Worm (Caenorhabditis elegans) whole organism, young adult: ENCODE results near the gene sre-27.

Source experiments
- B0035.1 ChIP-seq: sonication (generic microtip); optimal IDR thresholded peaks from 2 replicates; lab custom pipeline; 2016; ENCODE audit warnings: missing genetic modification characterization, mild to moderate bottlenecking, missing compliant biosample characterization, missing genotype, missing genetic modification reagents
- B0261.1 ChIP-seq: sonication (generic microtip); optimal IDR thresholded peaks from 2 replicates; lab custom pipeline; 2016; ENCODE audit warnings: mild to moderate bottlenecking, missing genetic modification characterization, moderate library complexity, missing compliant biosample characterization
- B0336.3 ChIP-seq: fragments of 200-800 bp; sonication (Bioruptor generic); IDR thresholded peaks from 2 replicates; pipeline ENCODE4 v1.3.6; 2022; ENCODE audit warnings: missing genetic modification characterization, missing compliant biosample characterization
- F33H1.4 ChIP-seq: fragments of 200-800 bp; sonication (Bioruptor generic); IDR thresholded peaks from 2 replicates; pipeline ENCODE4 v1.3.6; 2022; ENCODE audit warnings: missing genetic modification reagents, missing genetic modification characterization, missing compliant biosample characterization
- F39B2.1 ChIP-seq: fragments of 200-800 bp; sonication (Bioruptor generic); IDR thresholded peaks from 2 replicates; pipeline ENCODE4 v1.3.6; 2022; ENCODE audit warnings: missing genetic modification reagents, missing genetic modification characterization, missing compliant biosample characterization
- F49E8.2 ChIP-seq: sonication (generic microtip); optimal IDR thresholded peaks from 3 replicates; lab custom pipeline; 2017; ENCODE audit warnings: missing genetic modification characterization, mild to moderate bottlenecking, missing compliant biosample characterization, antibody characterized with exemption, moderate library complexity; ENCODE audit not compliant: insufficient read depth
- F57A8.1 ChIP-seq: fragments of 200-800 bp; sonication (Bioruptor generic); optimal IDR thresholded peaks from 2 replicates; lab custom pipeline; 2018; ENCODE audit warnings: mild to moderate bottlenecking, missing genetic modification characterization, moderate library complexity, missing compliant biosample characterization
- F57C9.4 ChIP-seq: sonication (generic microtip); optimal IDR thresholded peaks from 2 replicates; lab custom pipeline; 2017; ENCODE audit warnings: mild to moderate bottlenecking, missing genetic modification characterization, missing compliant biosample characterization
- Y79H2A.3 ChIP-seq: fragments of 200-800 bp; sonication (Bioruptor generic); conservative IDR thresholded peaks from 2 replicates; pipeline ENCODE4 v1.3.6; 2022; ENCODE audit warnings: missing genetic modification reagents, missing genetic modification characterization, missing compliant biosample characterization
- Y95B8A.8 ChIP-seq: fragments of 200-800 bp; sonication (Bioruptor generic); IDR thresholded peaks from 2 replicates; pipeline ENCODE4 v1.3.6; 2022; ENCODE audit warnings: missing genetic modification reagents, missing genetic modification characterization, missing compliant biosample characterization
- akir-1 ChIP-seq: fragments of 200-800 bp; sonication (Bioruptor generic); optimal IDR thresholded peaks from 2 replicates; lab custom pipeline; 2018; ENCODE audit warnings: mild to moderate bottlenecking, missing genetic modification characterization, moderate library complexity, missing compliant biosample characterization
- ama-1 ChIP-seq, 3 experiments: fragments of 150-350 bp in 1 of 3; sonication (generic microtip) in 2 of 3; optimal IDR thresholded peaks; 2 replicates each; lab custom pipeline; 2014 to 2018; ENCODE audit warnings: missing biosample characterization in 2 of 3, missing genetic modification characterization in 2 of 3, missing genetic modification reagents in 2 of 3
- athp-1 ChIP-seq: sonication (generic microtip); optimal IDR thresholded peaks from 2 replicates; lab custom pipeline; 2017; ENCODE audit warnings: mild to moderate bottlenecking, missing genetic modification characterization, missing compliant biosample characterization
- attf-3 ChIP-seq: fragments of 200-800 bp; sonication (Bioruptor generic); conservative IDR thresholded peaks from 2 replicates; pipeline ENCODE4 v1.3.6; 2022; ENCODE audit warnings: missing genetic modification reagents, missing genetic modification characterization, missing compliant biosample characterization
- bed-2 ChIP-seq: fragments of 200-800 bp; sonication (Bioruptor generic); IDR thresholded peaks from 2 replicates; pipeline ENCODE4 v1.3.6; 2022; ENCODE audit warnings: missing genetic modification reagents, missing genetic modification characterization, missing compliant biosample characterization
- ceh-100 ChIP-seq: fragments of 200-800 bp; sonication (Bioruptor generic); IDR thresholded peaks from 2 replicates; pipeline ENCODE4 v1.3.6; 2022; ENCODE audit warnings: missing genetic modification reagents, missing genetic modification characterization, missing compliant biosample characterization
- ceh-27 ChIP-seq: fragments of 200-800 bp; sonication (Bioruptor generic); optimal IDR thresholded peaks from 2 replicates; lab custom pipeline; 2018; ENCODE audit warnings: mild to moderate bottlenecking, missing genetic modification characterization, moderate library complexity, missing compliant biosample characterization
- hmg-20 ChIP-seq: fragments of 200-800 bp; sonication (Bioruptor generic); IDR thresholded peaks from 2 replicates; pipeline ENCODE4 v1.3.6; 2022; ENCODE audit warnings: missing genetic modification reagents, missing genetic modification characterization, missing compliant biosample characterization
- hsf-1 ChIP-seq: fragments of 200-800 bp; sonication (Bioruptor generic); IDR thresholded peaks from 2 replicates; pipeline ENCODE4 v1.3.6; 2022; ENCODE audit warnings: missing genetic modification reagents, missing genetic modification characterization, missing compliant biosample characterization
- let-526 ChIP-seq: fragments of 200-800 bp; sonication (Bioruptor generic); IDR thresholded peaks from 2 replicates; pipeline ENCODE4 v1.3.6; 2022; ENCODE audit warnings: missing genetic modification reagents, missing genetic modification characterization, missing compliant biosample characterization
- lin-35 ChIP-seq, 3 experiments: fragments of 150-350 bp in 2 of 3; sonication (generic microtip) in 1 of 3; optimal IDR thresholded peaks; 2 replicates each; lab custom pipeline; 2014 to 2018; ENCODE audit warnings: missing biosample characterization in 3 of 3, missing genetic modification characterization in 3 of 3, missing genetic modification reagents in 3 of 3
- lsl-1 ChIP-seq: fragments of 200-800 bp; sonication (Bioruptor generic); optimal IDR thresholded peaks from 2 replicates; lab custom pipeline; 2018; ENCODE audit warnings: mild to moderate bottlenecking, missing genetic modification characterization, moderate library complexity, missing compliant biosample characterization
- madf-8 ChIP-seq: fragments of 200-800 bp; sonication (Bioruptor generic); conservative IDR thresholded peaks from 2 replicates; pipeline ENCODE4 v1.3.6; 2022; ENCODE audit warnings: missing genetic modification reagents, missing genetic modification characterization, missing compliant biosample characterization
- mes-4 ChIP-seq: sonication (generic microtip); optimal IDR thresholded peaks from 2 replicates; lab custom pipeline; 2016; ENCODE audit warnings: missing genotype, missing genetic modification characterization, missing compliant biosample characterization
- mxl-1 ChIP-seq: sonication (generic microtip); optimal IDR thresholded peaks from 2 replicates; lab custom pipeline; 2016; ENCODE audit warnings: missing genetic modification characterization, missing compliant biosample characterization
- nhr-80 ChIP-seq: sonication (generic microtip); optimal IDR thresholded peaks from 2 replicates; lab custom pipeline; 2016; ENCODE audit warnings: missing genetic modification characterization, missing compliant biosample characterization
- nhr-90 ChIP-seq: sonication (generic microtip); optimal IDR thresholded peaks from 2 replicates; lab custom pipeline; 2016; ENCODE audit warnings: missing genotype, mild to moderate bottlenecking, missing genetic modification characterization, missing compliant biosample characterization
- repo-1 ChIP-seq: sonication (generic microtip); optimal IDR thresholded peaks from 2 replicates; lab custom pipeline; 2017; ENCODE audit warnings: mild to moderate bottlenecking, missing genetic modification characterization, missing compliant biosample characterization
- rpc-1 ChIP-seq, 2 experiments: fragments of 150-350 bp in 1 of 2; sonication (generic microtip) in 1 of 2; optimal IDR thresholded peaks; 2 replicates each; lab custom pipeline; 2014 to 2018; ENCODE audit warnings: missing biosample characterization in 1 of 2, missing genetic modification characterization in 1 of 2, missing genetic modification reagents in 1 of 2, missing genotype in 1 of 2
- snpc-1.1 ChIP-seq: sonication (generic microtip); optimal IDR thresholded peaks from 2 replicates; lab custom pipeline; 2017; ENCODE audit warnings: missing genetic modification characterization, mild to moderate bottlenecking, missing compliant biosample characterization, antibody characterized with exemption, moderate library complexity, missing genotype, missing genetic modification reagents; ENCODE audit not compliant: insufficient read depth
- snpc-1.3 ChIP-seq: sonication (generic microtip); optimal IDR thresholded peaks from 2 replicates; lab custom pipeline; 2017; ENCODE audit warnings: missing genetic modification characterization, mild to moderate bottlenecking, missing compliant biosample characterization, antibody characterized with exemption, moderate library complexity, missing genotype, missing genetic modification reagents; ENCODE audit not compliant: insufficient read depth
- snpc-3.4 ChIP-seq: sonication (generic microtip); optimal IDR thresholded peaks from 2 replicates; lab custom pipeline; 2017; ENCODE audit warnings: missing genetic modification characterization, mild to moderate bottlenecking, missing compliant biosample characterization, antibody characterized with exemption, moderate library complexity, missing genotype, missing genetic modification reagents
- somi-1 ChIP-seq: fragments of 200-800 bp; sonication (Bioruptor generic); optimal IDR thresholded peaks from 2 replicates; lab custom pipeline; 2018; ENCODE audit warnings: mild to moderate bottlenecking, missing genetic modification characterization, missing compliant biosample characterization
- tbx-9 ChIP-seq: sonication (generic microtip); optimal IDR thresholded peaks from 2 replicates; lab custom pipeline; 2016; ENCODE audit warnings: borderline replicate concordance, missing genetic modification characterization, inconsistent platforms, missing compliant biosample characterization
- unc-130 ChIP-seq: sonication (generic microtip); optimal IDR thresholded peaks from 2 replicates; lab custom pipeline; 2016; ENCODE audit warnings: missing genetic modification reagents, missing genetic modification characterization, missing compliant biosample characterization
- zfh-2 ChIP-seq: fragments of 200-800 bp; sonication (Bioruptor generic); conservative IDR thresholded peaks from 2 replicates; pipeline ENCODE4 v1.3.6; 2022; ENCODE audit warnings: missing genetic modification reagents, missing genetic modification characterization, missing compliant biosample characterization
- ztf-28 ChIP-seq: fragments of 200-800 bp; sonication (Bioruptor generic); IDR thresholded peaks from 2 replicates; pipeline ENCODE4 v1.3.6; 2022; ENCODE audit warnings: missing genetic modification reagents, missing genetic modification characterization, missing compliant biosample characterization
- ztf-6 ChIP-seq: fragments of 200-800 bp; sonication (Bioruptor generic); IDR thresholded peaks from 2 replicates; pipeline ENCODE4 v1.3.6; 2022; ENCODE audit warnings: missing genetic modification reagents, missing genetic modification characterization, missing compliant biosample characterization

The sre-27 gene

DNA sequence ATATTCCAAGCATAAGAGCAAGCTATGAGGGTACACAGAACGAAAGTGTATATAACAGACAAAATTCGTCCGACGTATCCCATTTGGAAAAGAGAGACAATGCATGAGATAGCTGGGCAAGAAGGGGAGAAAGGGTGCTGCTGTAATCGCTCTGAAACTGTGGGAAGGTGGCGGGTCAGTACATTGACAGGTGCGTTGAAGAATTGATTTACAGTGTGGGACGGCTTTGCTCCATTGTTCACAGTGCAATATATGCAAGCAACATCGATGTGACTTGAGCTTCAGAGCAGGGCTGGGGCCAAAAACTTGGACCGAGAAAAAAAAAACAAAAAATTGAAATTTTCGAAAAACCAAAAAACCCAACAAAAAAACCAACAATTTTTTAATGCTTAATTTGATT is 7.3 kb downstream of the sre-27 start, which contains the start of gene F57G9.3:
Gene F57G9.3, minus strand, starts transcription at position 101 of the 400 bp plus-strand sequence.
- TF ChIP-seq mxl-1 (tag; lab: Kevin White, UChicago) (no peak), mes-4 (tag; lab: Kevin White, UChicago) (no peak), snpc-1.3 (tag; lab: Kevin White, UChicago) (no peak), F33H1.4 (GFP tag; lab: Robert Waterston, UW) (no peak), rpc-1 (optimal IDR thresholded peaks at IDR 0.05; lab: Kevin White, UChicago) (no peak), rpc-1 (tag; optimal IDR thresholded peaks at IDR 0.05; lab: Kevin White, UChicago) (no peak), unc-130 (GFP tag; lab: Kevin White, UChicago) (no peak), ama-1 (optimal IDR thresholded peaks at IDR 0.05; lab: Kevin White, UChicago) (no peak), ama-1 (GFP tag; optimal IDR thresholded peaks at IDR 0.05; lab: Kevin White, UChicago) (no peak), lin-35 (GFP tag; optimal IDR thresholded peaks at IDR 0.05; lab: Kevin White, UChicago) (no peak), Y79H2A.3 (no peak), bed-2 (GFP tag; lab: Robert Waterston, UW) (no peak), tbx-9 (tag; lab: Kevin White, UChicago) (no peak), snpc-3.4 (no peak), ztf-6 (GFP tag; lab: Robert Waterston, UW) (no peak), somi-1 (GFP tag; lab: Kevin White, UChicago) (no peak), let-526 (GFP tag; lab: Robert Waterston, UW) (no peak), B0261.1 (tag; lab: Kevin White, UChicago) (no peak), F57C9.4 (no peak), F57A8.1 (GFP tag; lab: Kevin White, UChicago) (no peak), snpc-1.1 (no peak), hsf-1 (no peak)

ce11 chrII:12408717-12409116 is 8.7 kb downstream of the sre-27 start, which contains the start of gene sre-31:
Gene sre-31 (minus strand): TSS chrII:12408817.
- TF ChIP-seq hmg-20 (GFP tag; lab: Robert Waterston, UW) (no peak), nhr-90 (no peak), F39B2.1 (no peak), attf-3 (GFP tag; lab: Robert Waterston, UW) (no peak), ceh-100 (GFP tag; lab: Robert Waterston, UW) (no peak), akir-1 (GFP tag; lab: Kevin White, UChicago) (no peak), Y95B8A.8 (GFP tag; lab: Robert Waterston, UW) (no peak), ztf-28 (GFP tag; lab: Robert Waterston, UW) (no peak), ceh-27 (GFP tag; lab: Kevin White, UChicago) (no peak), F49E8.2 (no peak), B0336.3 (GFP tag; lab: Robert Waterston, UW) (no peak), madf-8 (GFP tag; lab: Robert Waterston, UW) (no peak), tbx-9 (tag; lab: Kevin White, UChicago) (no peak), lsl-1 (GFP tag; lab: Kevin White, UChicago) (no peak), repo-1 (tag; lab: Kevin White, UChicago) (no peak), athp-1 (tag; lab: Kevin White, UChicago) (no peak), zfh-2 (no peak), B0035.1 (tag; lab: Kevin White, UChicago) (no peak), nhr-80 (tag; lab: Kevin White, UChicago) (no peak)
- TF ChIP-seq, all 124 proteins: peak for 0
